Worm (Caenorhabditis elegans): ENCODE data around the gene Y54G2A.72.

Gene Y54G2A.72

DNA sequence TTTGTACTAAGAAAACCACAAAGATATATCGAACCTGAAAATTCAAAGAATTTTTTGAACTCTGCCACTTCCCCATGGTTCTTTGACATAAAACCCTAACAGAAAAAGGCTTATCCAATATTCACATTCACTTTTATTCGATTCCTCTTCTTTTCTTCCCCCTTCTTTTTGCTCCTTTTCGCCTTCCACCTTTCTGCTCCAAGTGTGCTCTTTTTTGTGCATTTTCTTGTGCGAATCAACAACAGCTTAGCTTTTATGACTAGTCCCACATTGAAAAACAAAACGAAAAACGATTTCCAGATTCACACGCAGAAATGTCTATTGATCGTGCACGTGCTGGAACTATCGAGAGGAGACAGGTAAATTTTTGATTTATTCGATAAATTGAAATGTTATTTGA is 26.4 kb upstream of the Y54G2A.72 start, which contains the start of gene Y54G2A.41:
TSS of gene Y54G2A.41 (plus strand) at position 301 of the 400 bp plus-strand sequence.
- TF ChIP-seq snpc-4 (tag; optimal IDR thresholded peaks at IDR 0.05): no peak
- TF ChIP-seq nhr-237 (tag; optimal IDR thresholded peaks at IDR 0.05): no peak
- no peak for TF ChIP-seq unc-62 (GFP tag; optimal IDR thresholded peaks at IDR 0.05)
- TF ChIP-seq M03D4.4 (tag; optimal IDR thresholded peaks at IDR 0.05): no peak

DNA sequence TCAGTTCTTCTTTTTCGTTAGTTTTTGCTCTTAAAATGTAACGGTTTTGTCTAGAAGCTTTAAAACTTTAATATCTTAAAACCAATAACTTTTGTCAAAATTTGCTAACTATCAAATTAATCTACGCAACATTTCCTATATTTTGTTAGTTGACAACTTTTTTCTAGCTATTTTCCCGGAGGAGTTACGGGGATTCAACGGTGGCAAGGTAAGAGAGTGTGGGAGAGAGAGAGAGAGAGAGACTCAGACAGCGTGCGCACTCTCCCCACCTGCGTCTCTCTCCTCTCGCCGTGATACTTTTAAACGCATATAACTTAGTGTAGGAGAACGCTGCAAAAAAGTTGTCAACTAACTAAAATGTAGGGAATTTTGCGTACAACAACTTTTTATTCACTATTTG is 24.4 kb upstream of the Y54G2A.72 start:
- TF ChIP-seq ces-1 (GFP tag; optimal IDR thresholded peaks at IDR 0.05): no peak
- no peak for TF ChIP-seq unc-62 (GFP tag; optimal IDR thresholded peaks at IDR 0.05)
- TF ChIP-seq nhr-2 (tag; optimal IDR thresholded peaks at IDR 0.05): no peak
- no peak for TF ChIP-seq ceh-39 (tag; optimal IDR thresholded peaks at IDR 0.05)
- TF ChIP-seq ztf-11 (tag; optimal IDR thresholded peaks at IDR 0.05): no peak
- no peak for TF ChIP-seq drap-1 (GFP tag; optimal IDR thresholded peaks at IDR 0.05)
- no peak for TF ChIP-seq zip-8 (tag; optimal IDR thresholded peaks at IDR 0.05)
- TF ChIP-seq cnd-1 (tag; optimal IDR thresholded peaks at IDR 0.05): no peak
- TF ChIP-seq nhr-76 (tag; optimal IDR thresholded peaks at IDR 0.05): no peak
- TF ChIP-seq snpc-4 (tag; optimal IDR thresholded peaks at IDR 0.05): no peak
- TF ChIP-seq sem-2 (GFP tag; optimal IDR thresholded peaks at IDR 0.05): no peak
- no peak for TF ChIP-seq ham-2 (GFP tag; optimal IDR thresholded peaks at IDR 0.05)
- no peak for TF ChIP-seq unc-120 (tag; optimal IDR thresholded peaks at IDR 0.05; ENCODE audit: poor library complexity, severe bottlenecking)
- no peak for TF ChIP-seq lin-32 (GFP tag; optimal IDR thresholded peaks at IDR 0.05)
- no peak for TF ChIP-seq mab-5 (tag; optimal IDR thresholded peaks at IDR 0.05)
- TF ChIP-seq elt-1 (tag; optimal IDR thresholded peaks at IDR 0.05; ENCODE audit: borderline replicate concordance, insufficient read depth): no peak
- no peak for TF ChIP-seq unc-39 (tag; optimal IDR thresholded peaks at IDR 0.05)
- TF ChIP-seq M03D4.4 (tag; optimal IDR thresholded peaks at IDR 0.05): no peak
- TF ChIP-seq mep-1 (tag; optimal IDR thresholded peaks at IDR 0.05): no peak
- TF ChIP-seq lin-13 (tag; optimal IDR thresholded peaks at IDR 0.05): no peak

DNA sequence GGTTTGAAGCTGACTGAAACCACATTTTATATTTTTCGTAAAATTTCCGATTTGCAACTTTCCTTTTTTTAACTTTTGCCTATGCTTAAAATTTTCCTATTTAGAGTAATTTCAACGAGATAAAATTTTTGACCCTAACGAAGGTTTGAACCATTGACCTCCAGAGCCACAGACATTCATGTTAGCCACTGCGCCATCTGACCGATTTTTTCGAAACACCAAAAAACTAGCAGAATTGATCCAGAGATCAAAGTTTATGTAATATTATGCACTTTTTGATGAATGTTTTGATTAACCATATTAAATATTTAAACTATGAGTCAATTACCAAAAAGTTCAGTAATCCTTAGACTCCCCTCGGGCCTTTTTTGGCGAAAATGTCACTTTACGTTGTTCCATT is 19.9 kb upstream of the Y54G2A.72 start:
- TF ChIP-seq unc-62 (GFP tag; optimal IDR thresholded peaks at IDR 0.05) (no peak), ceh-39 (tag; optimal IDR thresholded peaks at IDR 0.05) (no peak), bed-3 (GFP tag; optimal IDR thresholded peaks at IDR 0.05) (no peak)

DNA sequence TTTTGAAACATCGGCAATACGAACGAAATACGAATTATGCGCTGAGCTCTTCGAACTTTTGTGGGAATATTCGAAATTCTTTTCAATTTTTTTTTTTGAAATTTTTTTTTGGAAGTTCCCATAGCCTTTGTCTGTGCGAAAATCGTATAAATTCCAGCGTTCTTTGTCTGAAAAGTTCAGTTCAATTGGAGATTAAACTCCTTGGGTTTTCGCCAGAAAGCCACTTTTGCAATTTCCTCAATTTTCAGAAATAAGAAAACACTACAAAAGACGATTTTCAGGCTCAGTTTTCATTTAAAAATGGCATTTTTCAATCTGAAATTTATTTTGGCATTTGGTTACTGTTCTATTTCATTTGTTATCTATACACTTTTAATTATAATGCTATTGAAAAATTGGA is 18.8 kb upstream of the Y54G2A.72 start, which contains the start of gene Y54G2A.38:
TSS of gene Y54G2A.38 (plus strand) at position 301 of the 400 bp plus-strand sequence.
- no peak for TF ChIP-seq blmp-1 (tag; optimal IDR thresholded peaks at IDR 0.05)
- no peak for TF ChIP-seq ces-1 (GFP tag; optimal IDR thresholded peaks at IDR 0.05)
- no peak for TF ChIP-seq lin-13 (tag; optimal IDR thresholded peaks at IDR 0.05)
- TF ChIP-seq unc-120 (tag; optimal IDR thresholded peaks at IDR 0.05; ENCODE audit: poor library complexity, severe bottlenecking): no peak
- no peak for TF ChIP-seq elt-1 (tag; optimal IDR thresholded peaks at IDR 0.05; ENCODE audit: borderline replicate concordance, insufficient read depth)
- TF ChIP-seq nhr-28 (tag; optimal IDR thresholded peaks at IDR 0.05): no peak
- no peak for TF ChIP-seq nhr-237 (tag; optimal IDR thresholded peaks at IDR 0.05)
- TF ChIP-seq nhr-76 (tag; optimal IDR thresholded peaks at IDR 0.05): no peak
- no peak for TF ChIP-seq tbx-8 (GFP tag; optimal IDR thresholded peaks at IDR 0.05)
- TF ChIP-seq ceh-39 (tag; optimal IDR thresholded peaks at IDR 0.05): no peak
- no peak for TF ChIP-seq nhr-12 (tag; optimal IDR thresholded peaks at IDR 0.05)
- TF ChIP-seq zip-8 (tag; optimal IDR thresholded peaks at IDR 0.05): no peak
- no peak for TF ChIP-seq flh-1 (GFP tag; optimal IDR thresholded peaks at IDR 0.05)
- TF ChIP-seq drap-1 (GFP tag; optimal IDR thresholded peaks at IDR 0.05): no peak
- TF ChIP-seq pha-4 (tag; optimal IDR thresholded peaks at IDR 0.05): no peak
- TF ChIP-seq mab-5 (tag; optimal IDR thresholded peaks at IDR 0.05): no peak

ce11 chrIV:2761477-2761876 is 16.5 kb upstream of the Y54G2A.72 start:
- no peak for TF ChIP-seq sem-2 (GFP tag; optimal IDR thresholded peaks at IDR 0.05)
- TF ChIP-seq ham-2 (GFP tag; optimal IDR thresholded peaks at IDR 0.05): no peak
- no peak for TF ChIP-seq ces-1 (GFP tag; optimal IDR thresholded peaks at IDR 0.05)
- no peak for TF ChIP-seq tbx-8 (GFP tag; optimal IDR thresholded peaks at IDR 0.05)
- no peak for TF ChIP-seq drap-1 (GFP tag; optimal IDR thresholded peaks at IDR 0.05)
- TF ChIP-seq mep-1 (tag; optimal IDR thresholded peaks at IDR 0.05): no peak
- TF ChIP-seq ceh-43 (GFP tag; optimal IDR thresholded peaks at IDR 0.05): no peak
- TF ChIP-seq elt-3 (tag; optimal IDR thresholded peaks at IDR 0.05): no peak
- no peak for TF ChIP-seq mls-2 (tag; optimal IDR thresholded peaks at IDR 0.05)
- TF ChIP-seq elt-1 (tag; optimal IDR thresholded peaks at IDR 0.05; ENCODE audit: borderline replicate concordance, insufficient read depth): no peak
- no peak for TF ChIP-seq blmp-1 (tag; optimal IDR thresholded peaks at IDR 0.05)
- TF ChIP-seq ceh-39 (tag; optimal IDR thresholded peaks at IDR 0.05): no peak
- no peak for TF ChIP-seq cnd-1 (tag; optimal IDR thresholded peaks at IDR 0.05)
- no peak for TF ChIP-seq nhr-76 (tag; optimal IDR thresholded peaks at IDR 0.05)
- TF ChIP-seq unc-120 (tag; optimal IDR thresholded peaks at IDR 0.05; ENCODE audit: poor library complexity, severe bottlenecking): no peak
- no peak for TF ChIP-seq nhr-12 (tag; optimal IDR thresholded peaks at IDR 0.05)
- TF ChIP-seq flh-1 (GFP tag; optimal IDR thresholded peaks at IDR 0.05): no peak
- no peak for TF ChIP-seq lsy-2 (tag; optimal IDR thresholded peaks at IDR 0.05)
- no peak for TF ChIP-seq unc-39 (tag; optimal IDR thresholded peaks at IDR 0.05)
- no peak for TF ChIP-seq nhr-237 (tag; optimal IDR thresholded peaks at IDR 0.05)

Measured in whole organism, mixed stage, embryonic.